Fruit fly (Drosophila melanogaster) ovary, adult (tissue): ENCODE measurements around the gene G9a.

ENCODE experiments used
- CG17801 ChIP-seq: fragments of 200-800 bp; optimal IDR thresholded peaks from 2 replicates; lab custom pipeline; 2019; ENCODE audit warnings: missing biosample characterization, mild to moderate bottlenecking, missing genetic modification characterization, moderate library complexity; ENCODE audit not compliant: partially characterized antibody

The G9a gene

dm6 chrX:294839-295238, 49.1 kb downstream of the G9a start, which contains the start of gene CG13375:
TSS of gene CG13375 (minus strand) at chrX:294962.
- no peak for TF ChIP-seq CG17801 (GFP tag; lab: Kevin White, UChicago)
